Fruit fly (Drosophila melanogaster): ENCODE measurements around the gene CG7567.

DNA sequence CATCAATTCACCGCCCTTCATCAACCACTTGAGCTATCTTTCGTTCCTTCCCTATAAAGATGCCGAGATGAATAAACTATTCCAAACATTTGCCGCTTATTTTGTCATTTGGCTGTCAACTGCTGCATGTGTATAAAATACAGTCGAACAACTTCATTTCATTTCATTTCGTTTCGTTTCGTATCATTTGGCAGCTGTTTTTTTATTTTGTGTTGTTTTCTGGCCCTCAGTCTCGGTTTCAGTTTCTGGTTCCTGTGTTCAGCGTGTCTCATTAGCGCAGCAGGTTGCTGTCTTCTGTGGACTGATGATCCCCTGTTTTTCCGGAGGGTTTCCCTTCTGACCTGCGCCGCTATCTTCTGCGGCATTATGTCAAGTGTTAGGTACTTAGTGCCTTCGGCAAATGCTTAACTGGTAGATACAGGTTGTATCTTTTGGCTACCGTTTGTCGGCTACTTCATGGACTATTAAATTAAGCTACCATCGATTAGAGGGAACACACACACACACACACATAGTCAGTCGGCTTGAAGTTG is 28.4 kb downstream of the CG7567 start:
- TF ChIP-seq dl (GFP tag; optimal IDR thresholded peaks at IDR 0.05; ENCODE audit: insufficient read depth in 1 of 2, partially characterized antibody in 2 of 2) (no peak), usp (GFP tag; optimal IDR thresholded peaks at IDR 0.05) (no peak), Vsx2 (GFP tag; optimal IDR thresholded peaks at IDR 0.05; ENCODE audit: partially characterized antibody) (no peak), Myc (optimal IDR thresholded peaks at IDR 0.05) (no peak), brk (GFP tag; optimal IDR thresholded peaks at IDR 0.05) (no peak), dsf (GFP tag; optimal IDR thresholded peaks at IDR 0.05; ENCODE audit: borderline replicate concordance) (no peak), Hr78 (GFP tag; optimal IDR thresholded peaks at IDR 0.05) (no peak), Dfd (GFP tag; optimal IDR thresholded peaks at IDR 0.05) (no peak), ey (GFP tag; optimal IDR thresholded peaks at IDR 0.05) (no peak), h (GFP tag; optimal IDR thresholded peaks at IDR 0.05) (no peak), sv (GFP tag; optimal IDR thresholded peaks at IDR 0.05) (no peak)
